Fruit fly (Drosophila melanogaster): ENCODE results near the gene CG8500.

The CG8500 gene

DNA sequence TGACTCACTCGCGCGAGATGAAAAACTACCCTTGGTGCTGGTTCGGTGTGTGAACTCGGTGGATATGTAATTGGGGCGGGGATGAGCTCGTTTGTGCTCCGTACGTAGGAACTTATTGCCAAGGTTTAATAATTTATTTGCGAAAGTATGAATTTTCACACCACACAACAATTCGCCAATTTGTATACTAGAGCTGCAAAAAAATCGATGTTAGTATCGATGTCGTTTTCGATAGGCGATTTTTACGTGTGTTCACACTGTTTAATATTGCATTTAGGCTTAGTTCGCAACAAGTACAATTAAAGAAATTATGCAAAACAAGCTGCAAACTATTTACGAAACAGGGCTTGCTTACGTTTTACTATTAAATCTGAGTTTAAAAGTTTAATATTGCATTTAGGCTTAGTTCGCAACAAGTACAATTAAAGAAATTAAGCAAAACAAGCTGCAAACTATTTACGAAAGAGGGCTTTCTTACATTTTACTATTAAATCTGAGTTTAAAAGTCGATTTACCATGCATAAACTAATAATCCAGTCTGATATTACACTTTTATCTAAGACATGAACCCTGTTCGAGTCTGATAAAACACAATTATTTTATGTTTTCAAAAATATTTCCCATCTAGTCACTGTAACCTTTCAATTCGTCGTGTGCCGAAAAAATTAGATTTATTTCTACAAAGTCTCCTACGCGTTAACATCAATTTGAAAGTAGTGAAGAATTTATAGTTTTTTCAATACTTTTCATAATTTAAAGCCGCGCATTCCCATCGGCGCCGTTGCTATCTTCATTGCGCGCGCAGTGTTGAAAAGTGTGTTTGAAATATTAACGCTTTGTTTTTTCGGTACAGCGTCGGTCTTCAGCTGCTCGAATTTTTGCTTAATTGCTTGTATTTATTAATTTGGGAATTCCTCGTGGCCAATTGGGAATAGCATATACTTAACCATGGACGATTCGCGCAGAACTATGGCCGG, 21.2 kb upstream of the CG8500 start, which contains the start of the genes Snap24 and CG8478:
Snap24 (minus strand) TSS at position 196 of the 977 bp plus-strand sequence.
CG8478 (plus strand) TSS at position 696 of the 977 bp plus-strand sequence.
- TF ChIP-seq CG8478 (optimal IDR thresholded peaks at IDR 0.05) (no peak), CTCF (optimal IDR thresholded peaks at IDR 0.05) (no peak)

DNA sequence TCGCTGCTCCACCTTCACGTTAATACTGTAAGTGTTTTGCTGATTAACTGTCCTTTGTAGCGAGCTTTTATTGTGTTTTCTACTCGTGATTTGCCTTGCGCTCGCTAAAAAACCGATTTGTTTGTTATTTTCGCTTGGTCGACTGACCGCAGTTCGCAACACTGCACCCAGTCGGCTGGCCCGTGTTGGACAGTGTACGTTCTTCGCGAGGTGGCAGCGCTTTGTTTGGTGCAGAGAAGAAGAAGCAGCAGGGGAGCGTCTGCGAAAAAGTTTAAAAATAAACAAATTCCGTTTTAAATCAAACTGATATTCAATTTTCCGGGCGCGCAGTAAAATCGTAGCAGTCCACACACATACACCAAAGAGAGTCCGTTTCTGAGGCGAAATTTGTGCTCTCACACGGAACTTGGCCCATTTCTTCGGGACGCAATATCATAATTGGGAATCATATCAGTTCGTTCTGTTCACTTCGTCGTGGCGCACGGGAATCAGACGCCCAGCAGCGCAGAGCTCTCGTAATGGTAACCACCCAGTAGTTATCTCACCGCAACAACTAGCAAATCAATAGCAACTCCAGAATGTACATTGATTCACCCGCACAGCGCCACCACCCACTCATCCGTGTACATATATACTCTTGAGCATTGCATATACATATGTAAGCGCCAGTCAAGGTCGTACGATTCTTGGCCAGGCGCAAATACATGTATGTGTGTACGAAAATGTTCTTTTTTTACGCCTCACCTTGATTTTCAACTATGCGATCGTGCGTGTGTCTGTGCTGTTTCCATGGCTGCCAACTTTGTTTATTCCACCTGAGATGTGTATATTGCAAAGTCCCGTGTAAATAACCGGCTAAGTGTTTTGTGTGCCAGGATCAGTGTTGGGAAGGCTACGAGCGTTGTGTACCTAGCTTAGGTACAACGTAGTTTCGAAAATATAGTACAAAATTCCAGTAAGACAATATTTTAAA, 16.5 kb upstream of the CG8500 start, which contains the start of gene Naa80:
Naa80 (plus strand) TSS at position 215 of the 973 bp plus-strand sequence.
- TF ChIP-seq CTCF (optimal IDR thresholded peaks at IDR 0.05), result peak in 1 of 2 experiments; percentile 16
- TF ChIP-seq CG8478 (optimal IDR thresholded peaks at IDR 0.05), result no peak

DNA sequence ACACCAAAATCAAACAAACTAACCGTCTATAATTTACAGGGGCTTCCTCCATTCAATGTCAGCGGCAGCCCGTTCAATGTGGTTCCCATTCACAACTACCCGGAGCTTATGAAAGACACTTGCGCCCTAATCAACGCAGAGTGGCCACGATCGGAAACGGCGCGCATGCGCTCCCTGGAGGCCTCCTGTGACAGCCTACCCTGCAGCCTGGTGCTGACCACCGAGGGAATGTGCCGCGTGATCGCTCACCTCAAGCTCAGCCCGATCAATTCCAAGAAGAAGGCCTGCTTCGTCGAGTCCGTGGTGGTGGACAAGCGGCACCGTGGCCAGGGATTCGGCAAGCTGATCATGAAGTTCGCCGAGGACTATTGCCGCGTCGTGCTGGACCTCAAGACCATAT, 15.6 kb upstream of the CG8500 start, which contains the start of gene MED6:
MED6 (minus strand) TSS at position 101 of the 400 bp plus-strand sequence.
- TF ChIP-seq CTCF (optimal IDR thresholded peaks at IDR 0.05) (no peak), CG8478 (optimal IDR thresholded peaks at IDR 0.05) (no peak)

DNA sequence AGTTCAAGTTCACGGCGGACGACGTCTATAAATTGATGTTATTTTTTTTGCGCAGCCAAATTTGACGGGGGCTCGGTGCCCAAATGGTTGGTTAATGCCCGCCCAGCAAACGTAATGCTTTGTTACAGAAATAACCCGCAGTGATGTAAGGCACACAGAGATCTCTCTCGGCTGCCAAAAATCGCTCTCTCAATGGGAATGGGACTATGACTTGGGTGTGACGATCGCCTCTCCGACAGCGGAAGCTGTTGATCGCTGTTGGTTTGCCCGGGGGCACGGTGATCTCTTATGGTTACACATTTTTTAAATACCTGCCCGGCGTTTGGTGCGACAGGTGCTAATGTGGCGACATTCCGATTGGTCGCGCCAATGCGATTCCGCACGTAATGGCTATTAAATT, 14.3 kb upstream of the CG8500 start:
- TF ChIP-seq CG8478 (optimal IDR thresholded peaks at IDR 0.05), result no peak
- TF ChIP-seq CTCF (optimal IDR thresholded peaks at IDR 0.05), result no peak

DNA sequence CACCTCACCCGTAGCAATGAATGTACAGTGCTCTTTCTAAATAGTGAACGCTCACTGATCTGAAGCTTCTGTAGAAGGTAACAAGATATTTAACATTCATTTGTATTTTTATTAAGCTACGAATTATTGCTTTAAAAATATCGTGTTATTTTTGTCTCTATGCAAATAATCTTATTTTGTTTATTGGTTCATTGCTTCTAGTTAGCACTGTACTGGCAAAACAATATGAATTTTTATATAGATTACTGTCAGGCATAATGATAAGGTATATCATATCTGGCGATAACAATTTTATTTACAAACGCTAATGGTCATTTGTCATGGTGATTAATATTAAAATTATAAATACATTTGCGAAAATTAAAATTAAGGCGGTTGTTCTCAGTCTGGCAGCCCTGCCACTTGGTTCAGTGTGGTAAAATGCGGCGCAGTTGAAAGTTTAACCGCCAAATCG, 12.9 kb upstream of the CG8500 start, which contains the start of gene CG9471:
CG9471 (minus strand) TSS at position 24 of the 454 bp plus-strand sequence.
- TF ChIP-seq CTCF (optimal IDR thresholded peaks at IDR 0.05) (no peak), CG8478 (optimal IDR thresholded peaks at IDR 0.05) (no peak)

DNA sequence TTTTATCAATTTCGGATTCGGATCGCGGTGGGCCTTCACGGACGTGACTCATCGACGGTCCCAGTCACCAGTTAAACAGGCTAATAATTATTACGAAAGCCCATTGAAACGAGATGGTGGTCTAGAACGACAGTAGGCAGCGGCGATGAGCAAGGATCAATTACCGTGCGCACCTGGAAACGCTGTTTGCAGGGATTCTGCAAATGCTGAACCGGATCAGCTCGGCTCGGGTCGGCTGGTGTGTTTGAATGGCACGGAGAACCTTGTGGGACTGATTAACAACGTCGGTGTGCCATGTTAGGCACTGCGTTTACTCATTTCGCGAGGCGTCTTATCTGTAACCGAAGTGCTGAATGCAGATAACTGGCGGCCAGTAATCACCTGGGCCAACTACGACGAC, 10.3 kb upstream of the CG8500 start, which contains the start of gene Whamy:
Whamy (minus strand) TSS at position 273 of the 400 bp plus-strand sequence.
- TF ChIP-seq CTCF (optimal IDR thresholded peaks at IDR 0.05) (no peak), CG8478 (optimal IDR thresholded peaks at IDR 0.05) (no peak)

DNA sequence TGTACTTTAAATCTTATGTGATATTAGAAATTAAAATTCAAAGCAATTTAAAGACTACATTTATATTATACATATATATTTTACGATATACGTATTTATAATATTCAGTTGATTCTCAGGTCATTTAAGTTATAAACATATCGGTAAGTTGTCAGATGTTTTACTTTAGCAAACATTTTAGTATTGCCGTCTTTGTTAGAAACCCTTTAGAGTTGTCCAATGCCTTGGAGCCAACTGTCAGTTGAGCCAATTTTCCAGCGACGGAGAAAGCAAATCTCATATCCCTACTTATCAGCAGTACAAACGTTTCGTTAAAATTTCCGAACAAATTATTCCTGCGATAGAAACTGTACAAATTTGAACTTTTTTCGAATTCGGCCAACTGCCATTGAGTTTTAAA, 9.6 kb upstream of the CG8500 start, which contains the start of gene topi:
topi (plus strand) TSS at position 301 of the 400 bp plus-strand sequence.
- TF ChIP-seq CG8478 (optimal IDR thresholded peaks at IDR 0.05) (no peak), CTCF (optimal IDR thresholded peaks at IDR 0.05) (no peak)

DNA sequence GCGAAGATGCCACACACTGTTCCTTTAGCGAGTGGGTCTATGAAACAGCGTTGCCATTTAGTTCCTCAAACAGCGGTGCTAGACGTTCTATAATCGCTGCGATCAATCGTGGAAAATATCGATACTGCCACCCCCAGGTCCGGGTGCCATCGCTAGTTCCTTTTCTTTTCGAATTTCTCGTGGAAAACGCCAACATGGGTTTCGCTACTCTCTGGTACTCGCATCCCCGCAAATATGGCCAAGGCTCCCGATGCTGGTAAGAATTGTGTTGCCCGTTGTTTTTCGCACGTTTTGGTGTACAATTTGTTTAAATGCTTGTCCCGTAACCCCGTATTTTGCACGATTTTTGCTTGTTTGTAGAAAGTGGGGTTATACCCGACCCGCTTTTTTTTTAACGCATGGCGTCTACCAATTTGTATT, 6.5 kb upstream of the CG8500 start, which contains the start of gene RpS29:
RpS29 (plus strand) TSS at position 102 of the 420 bp plus-strand sequence.
- TF ChIP-seq CTCF (optimal IDR thresholded peaks at IDR 0.05), result peak; percentile 60 to 70
- no peak for TF ChIP-seq CG8478 (optimal IDR thresholded peaks at IDR 0.05)

DNA sequence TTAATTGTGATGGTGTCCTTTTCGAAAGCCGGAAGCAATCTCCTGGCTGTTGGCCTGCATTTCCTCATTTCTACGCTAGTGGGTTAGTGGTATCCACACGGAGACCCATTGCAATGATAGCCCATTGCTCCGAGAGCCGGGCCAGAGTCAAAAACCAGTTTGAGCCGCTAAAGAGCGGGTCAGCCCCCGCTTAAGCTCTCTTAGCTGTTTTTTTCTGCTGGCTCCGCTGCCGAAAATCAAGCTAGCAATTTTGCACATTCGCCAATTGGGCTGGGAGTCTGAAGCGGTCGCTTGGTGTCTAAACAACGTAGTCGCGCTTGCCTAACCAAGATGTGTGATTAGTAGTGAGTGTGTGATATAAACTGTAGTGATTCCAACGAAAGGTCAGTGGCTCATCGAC, 4.7 kb upstream of the CG8500 start, which contains the start of gene CG12947:
CG12947 (plus strand) TSS at position 301 of the 400 bp plus-strand sequence.
- no peak for TF ChIP-seq CTCF (optimal IDR thresholded peaks at IDR 0.05)
- no peak for TF ChIP-seq CG8478 (optimal IDR thresholded peaks at IDR 0.05)

DNA sequence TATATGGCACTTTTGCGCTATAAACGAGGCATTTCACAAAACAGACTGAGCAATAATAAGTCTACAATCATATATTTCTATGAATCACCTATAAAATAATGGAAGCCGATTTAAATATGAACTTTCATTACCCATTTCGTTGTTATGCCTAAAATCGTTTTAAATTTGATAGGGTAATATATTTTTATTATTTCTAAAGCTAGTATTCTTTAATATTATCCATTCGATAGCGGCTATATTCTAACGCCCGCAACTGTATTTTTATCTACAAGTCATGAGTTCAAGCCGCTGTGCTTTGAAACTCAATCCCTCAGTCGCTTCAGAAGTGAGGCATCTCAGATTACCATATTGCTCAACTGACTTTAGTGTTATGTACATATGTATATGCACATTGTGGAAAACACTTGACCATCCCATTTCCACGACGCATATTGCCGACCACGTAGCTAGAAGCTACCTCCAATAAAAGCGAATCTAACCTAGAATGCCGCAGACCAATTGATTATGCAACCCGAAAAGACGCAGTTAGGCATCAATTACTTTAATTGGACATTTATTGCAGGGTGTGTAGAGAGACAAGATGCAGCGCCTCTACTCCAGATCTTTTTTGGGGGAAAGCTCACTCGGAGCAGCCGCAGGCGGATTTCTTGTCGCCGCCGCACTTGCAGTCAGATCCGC, 1.1 kb upstream of the CG8500 start:
- TF ChIP-seq CG8478 (optimal IDR thresholded peaks at IDR 0.05) (no peak), CTCF (optimal IDR thresholded peaks at IDR 0.05) (no peak)

DNA sequence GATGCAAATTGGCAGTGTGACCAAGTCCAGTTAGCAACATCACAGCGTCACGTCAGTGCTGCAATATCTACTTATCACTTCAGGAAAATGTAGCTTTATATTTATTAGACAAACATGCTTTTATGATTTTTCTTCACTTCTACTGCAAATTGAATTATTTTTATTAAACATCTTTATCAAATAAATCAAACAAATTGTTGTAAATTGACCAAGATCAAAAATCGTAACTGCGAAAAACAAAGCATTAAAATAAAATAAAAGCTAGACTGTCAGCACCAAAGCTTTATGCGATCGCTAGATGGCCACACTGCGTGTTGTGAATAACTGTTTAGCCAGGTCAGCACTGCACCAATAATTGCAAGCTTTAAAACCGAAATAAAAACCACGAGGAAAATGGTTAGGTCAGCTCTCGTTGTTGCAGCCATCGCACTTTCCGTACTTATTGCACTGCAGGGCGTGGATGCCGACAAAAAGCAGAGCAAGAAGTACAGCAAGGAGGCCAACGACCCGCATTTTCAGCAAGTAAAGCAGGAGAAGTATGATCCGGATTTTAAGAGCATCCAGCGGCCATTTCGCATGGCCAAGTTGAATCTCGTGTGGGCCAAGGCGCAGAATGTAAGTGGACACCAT, 6.8 kb downstream of the CG8500 start, which contains the start of the genes CG12945 and CG8507:
CG12945 (minus strand) TSS at position 45 of the 630 bp plus-strand sequence.
CG8507 (plus strand) TSS at position 307 of the 630 bp plus-strand sequence.
- TF ChIP-seq CTCF (optimal IDR thresholded peaks at IDR 0.05), result no peak

DNA sequence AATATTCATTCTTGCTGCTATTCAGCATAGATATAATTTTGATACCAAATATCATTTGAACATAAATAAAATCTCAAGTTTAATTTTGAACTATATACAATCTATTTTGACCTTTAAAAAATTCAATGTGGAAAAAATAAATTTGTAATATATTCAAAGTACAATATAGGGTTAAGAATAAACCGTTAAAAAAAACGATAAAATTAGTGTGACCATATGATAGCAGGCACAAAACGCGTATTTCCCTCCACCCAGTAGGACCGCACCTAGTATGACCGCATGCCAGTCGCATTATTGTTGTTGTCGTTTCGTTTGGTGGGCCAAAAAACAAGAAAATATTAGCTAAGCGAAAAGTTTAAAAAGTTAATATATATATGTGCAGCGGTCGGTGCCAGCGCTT, 8.6 kb downstream of the CG8500 start, which contains the start of gene CG8516:
CG8516 (plus strand) TSS at position 278 of the 400 bp plus-strand sequence.
- TF ChIP-seq CTCF (optimal IDR thresholded peaks at IDR 0.05) (no peak), CG8478 (optimal IDR thresholded peaks at IDR 0.05) (no peak)

Data from S2 (cell line).